Worm (Caenorhabditis elegans) whole organism, young adult: ENCODE measurements around the gene srh-243.

Source experiments
- dpl-1 ChIP-seq: fragments of 150-350 bp; optimal IDR thresholded peaks from 2 replicates; lab custom pipeline; 2014; ENCODE audit warnings: missing biosample characterization, missing genetic modification reagents, missing genetic modification characterization
- ztf-22 ChIP-seq: fragments of 200-800 bp; sonication (Bioruptor generic); optimal IDR thresholded peaks from 2 replicates; lab custom pipeline; 2018; ENCODE audit warnings: mild to moderate bottlenecking, missing genetic modification characterization, moderate library complexity, missing compliant biosample characterization

DNA sequence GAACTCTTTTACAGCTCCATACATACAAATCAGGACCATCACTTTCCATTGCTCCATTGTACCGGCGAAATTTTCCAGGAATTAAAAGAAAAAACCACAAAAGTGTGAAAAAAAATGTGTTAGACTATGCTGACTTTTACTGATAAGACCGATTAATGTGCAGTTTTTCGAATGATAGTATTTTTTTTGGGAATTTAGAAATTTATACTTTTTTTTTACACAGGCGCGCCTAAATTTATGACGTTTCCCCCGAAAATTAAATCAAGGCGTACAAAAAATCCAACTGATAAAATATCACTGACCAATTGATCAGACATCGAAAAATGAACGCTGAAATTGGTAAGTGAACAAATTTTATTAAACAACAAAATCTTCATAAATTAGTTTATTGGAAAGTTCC is 5.2 kb downstream of the srh-243 start, which contains the start of gene folt-2:
- no peak for TF ChIP-seq dpl-1 (GFP tag; lab: Kevin White, UChicago)
- TF ChIP-seq ztf-22: no peak
